Fruit fly (Drosophila melanogaster) whole organism, embryonic: ENCODE results near the gene cher.

ENCODE experiments used
- Bgb ChIP-seq: fragments of 200-800 bp; sonication (Bioruptor generic); IDR thresholded peaks from 2 replicates; pipeline ENCODE4 v1.3.6; 2022; ENCODE audit warnings: missing biosample characterization, missing genetic modification characterization; ENCODE audit not compliant: partially characterized antibody
- C15 ChIP-seq: fragments of 200-800 bp; sonication (Bioruptor generic); IDR thresholded peaks from 3 replicates; pipeline ENCODE4 v1.3.6; 2022; ENCODE audit warnings: missing biosample characterization, missing genetic modification characterization
- CG10147 ChIP-seq: fragments of 200-800 bp; sonication (Bioruptor generic); optimal IDR thresholded peaks from 2 replicates; lab custom pipeline; 2019; ENCODE audit warnings: missing biosample characterization, mild to moderate bottlenecking, missing genetic modification characterization, moderate library complexity
- CG1024 ChIP-seq: fragments of 200-800 bp; sonication (Bioruptor generic); IDR thresholded peaks from 2 replicates; pipeline ENCODE4 v1.3.6; 2022; ENCODE audit warnings: missing biosample characterization, missing genetic modification characterization
- CG1602 ChIP-seq: fragments of 200-800 bp; sonication (Bioruptor generic); optimal IDR thresholded peaks from 3 replicates; lab custom pipeline; 2016; ENCODE audit warnings: missing biosample characterization, missing genetic modification characterization
- CG1603 ChIP-seq: fragments of 200-800 bp; sonication (Bioruptor generic); optimal IDR thresholded peaks from 2 replicates; lab custom pipeline; 2019; ENCODE audit warnings: missing biosample characterization, mild to moderate bottlenecking, missing genetic modification characterization, moderate library complexity
- CG1647 ChIP-seq: fragments of 200-800 bp; sonication (Bioruptor generic); optimal IDR thresholded peaks from 3 replicates; lab custom pipeline; 2016; ENCODE audit warnings: missing biosample characterization, missing genetic modification characterization
- CG17361 ChIP-seq: fragments of 200-800 bp; sonication (Bioruptor generic); IDR thresholded peaks from 3 replicates; pipeline ENCODE4 v1.3.6; 2022; ENCODE audit warnings: missing biosample characterization, missing genetic modification characterization
- CG18011 ChIP-seq: fragments of 200-800 bp; sonication (Bioruptor generic); optimal IDR thresholded peaks from 2 replicates; lab custom pipeline; 2017; ENCODE audit warnings: missing biosample characterization, missing genetic modification characterization, mild to moderate bottlenecking, moderate library complexity, missing genotype
- CG18476 ChIP-seq: fragments of 200-800 bp; sonication (Bioruptor generic); optimal IDR thresholded peaks from 2 replicates; lab custom pipeline; 2016; ENCODE audit warnings: missing biosample characterization, mild to moderate bottlenecking, missing genetic modification characterization
- CG31388 ChIP-seq: fragments of 200-800 bp; sonication (Bioruptor generic); optimal IDR thresholded peaks from 2 replicates; lab custom pipeline; 2016; ENCODE audit warnings: missing biosample characterization, missing genetic modification characterization
- CG32532 ChIP-seq: fragments of 200-800 bp; sonication (Bioruptor generic); IDR thresholded peaks from 2 replicates; pipeline ENCODE4 v1.3.6; 2022; ENCODE audit warnings: missing biosample characterization, missing genetic modification characterization
- CG34224 ChIP-seq: fragments of 200-800 bp; sonication (Bioruptor generic); IDR thresholded peaks from 3 replicates; pipeline ENCODE4 v1.3.6; 2022; ENCODE audit warnings: missing biosample characterization, missing genetic modification characterization; ENCODE audit not compliant: partially characterized antibody
- CG4328 ChIP-seq: fragments of 200-800 bp; sonication (Bioruptor generic); optimal IDR thresholded peaks from 3 replicates; lab custom pipeline; 2017; ENCODE audit warnings: missing biosample characterization, missing genetic modification reagents, missing genetic modification characterization
- CG4730 ChIP-seq: fragments of 200-800 bp; sonication (Bioruptor generic); IDR thresholded peaks from 2 replicates; pipeline ENCODE4 v1.3.6; 2022; ENCODE audit warnings: missing biosample characterization, missing genetic modification characterization
- CG4820 ChIP-seq: fragments of 200-800 bp; sonication (Bioruptor generic); optimal IDR thresholded peaks from 3 replicates; lab custom pipeline; 2016; ENCODE audit warnings: missing biosample characterization, missing genetic modification characterization
- CG6683 ChIP-seq: fragments of 200-800 bp; sonication (Bioruptor generic); optimal IDR thresholded peaks from 2 replicates; lab custom pipeline; 2017; ENCODE audit warnings: missing biosample characterization, mild to moderate bottlenecking, missing genetic modification characterization, missing genetic modification reagents
- CG6854 ChIP-seq: fragments of 200-800 bp; sonication (Bioruptor generic); optimal IDR thresholded peaks from 3 replicates; lab custom pipeline; 2017; ENCODE audit warnings: missing biosample characterization, mild to moderate bottlenecking, missing genetic modification characterization
- CG7372 ChIP-seq: fragments of 200-800 bp; sonication (Bioruptor generic); IDR thresholded peaks from 2 replicates; pipeline ENCODE4 v1.3.6; 2022; ENCODE audit warnings: missing biosample characterization, missing genetic modification characterization
- CG7928 ChIP-seq: fragments of 200-800 bp; sonication (Bioruptor generic); optimal IDR thresholded peaks from 2 replicates; lab custom pipeline; 2017; ENCODE audit warnings: missing biosample characterization, mild to moderate bottlenecking, missing genetic modification characterization
- CG9797 ChIP-seq: fragments of 200-800 bp; sonication (Bioruptor generic); optimal IDR thresholded peaks from 3 replicates; lab custom pipeline; 2018; ENCODE audit warnings: missing biosample characterization, mild to moderate bottlenecking, missing genetic modification characterization
- Dbx ChIP-seq: fragments of 200-800 bp; sonication (Bioruptor generic); IDR thresholded peaks from 3 replicates; pipeline ENCODE4 v1.3.6; 2022; ENCODE audit warnings: missing biosample characterization, missing genetic modification characterization
- Doc2 ChIP-seq: fragments of 200-800 bp; sonication (Bioruptor generic); IDR thresholded peaks from 2 replicates; pipeline ENCODE4 v1.3.6; 2022; ENCODE audit warnings: missing biosample characterization, missing genetic modification characterization
- Fer2 ChIP-seq: fragments of 200-800 bp; sonication (Bioruptor generic); optimal IDR thresholded peaks from 2 replicates; lab custom pipeline; 2018; ENCODE audit warnings: missing biosample characterization, mild to moderate bottlenecking, missing genetic modification characterization, moderate library complexity
- Gsc ChIP-seq: fragments of 200-800 bp; sonication (Bioruptor generic); IDR thresholded peaks from 2 replicates; pipeline ENCODE4 v1.3.6; 2022; ENCODE audit warnings: missing biosample characterization, missing genetic modification characterization
- Lpt ChIP-seq: fragments of >200 bp; optimal IDR thresholded peaks from 2 replicates; lab custom pipeline; 2018; ENCODE audit warnings: missing biosample characterization, missing genetic modification characterization
- MTF-1 ChIP-seq: fragments of 200-800 bp; sonication (Bioruptor generic); optimal IDR thresholded peaks from 2 replicates; lab custom pipeline; 2018; ENCODE audit warnings: missing biosample characterization, mild to moderate bottlenecking, missing genetic modification characterization, borderline replicate concordance
- Mrtf ChIP-seq: fragments of 200-800 bp; sonication (Bioruptor generic); IDR thresholded peaks from 3 replicates; pipeline ENCODE4 v1.3.6; 2022; ENCODE audit warnings: missing biosample characterization, missing genetic modification characterization
- Nf-YA ChIP-seq: fragments of 200-800 bp; sonication (Bioruptor generic); IDR thresholded peaks from 2 replicates; pipeline ENCODE4 v1.3.6; 2022; ENCODE audit warnings: missing biosample characterization, missing genetic modification characterization
- Oaz ChIP-seq: fragments of 200-800 bp; sonication (Bioruptor generic); IDR thresholded peaks from 2 replicates; pipeline ENCODE4 v1.3.6; 2022; ENCODE audit warnings: missing biosample characterization, missing genetic modification characterization
- Vsx1 ChIP-seq: fragments of 200-800 bp; sonication (Bioruptor generic); optimal IDR thresholded peaks from 2 replicates; lab custom pipeline; 2017; ENCODE audit warnings: missing biosample characterization, mild to moderate bottlenecking, missing genetic modification characterization, missing genetic modification reagents
- al ChIP-seq: fragments of 200-800 bp; sonication (Bioruptor generic); IDR thresholded peaks from 2 replicates; pipeline ENCODE4 v1.3.6; 2022; ENCODE audit warnings: missing biosample characterization, missing genetic modification characterization
- az2 ChIP-seq: fragments of 200-800 bp; sonication (Bioruptor generic); optimal IDR thresholded peaks from 3 replicates; lab custom pipeline; 2016; ENCODE audit warnings: missing biosample characterization, missing genetic modification characterization
- bowl ChIP-seq: fragments of 200-800 bp; sonication (Bioruptor generic); IDR thresholded peaks from 2 replicates; pipeline ENCODE4 v1.3.6; 2022; ENCODE audit warnings: missing biosample characterization, missing genetic modification characterization
- cwo ChIP-seq: fragments of 200-800 bp; sonication (Bioruptor generic); optimal IDR thresholded peaks from 3 replicates; lab custom pipeline; 2017; ENCODE audit warnings: missing biosample characterization, missing genetic modification characterization, mild to moderate bottlenecking, moderate library complexity, missing genetic modification reagents
- fu2 ChIP-seq: fragments of 200-800 bp; sonication (Bioruptor generic); optimal IDR thresholded peaks from 2 replicates; lab custom pipeline; 2016; ENCODE audit warnings: missing biosample characterization, missing genetic modification characterization
- gcm2 ChIP-seq: fragments of 200-800 bp; sonication (Bioruptor generic); optimal IDR thresholded peaks from 2 replicates; lab custom pipeline; 2016; ENCODE audit warnings: missing biosample characterization, missing genetic modification characterization
- mirr ChIP-seq: fragments of 200-800 bp; sonication (Bioruptor generic); optimal IDR thresholded peaks from 3 replicates; lab custom pipeline; 2018; ENCODE audit warnings: missing biosample characterization, mild to moderate bottlenecking, missing genetic modification characterization
- nmo ChIP-seq: fragments of 200-800 bp; sonication (Bioruptor generic); optimal IDR thresholded peaks from 2 replicates; lab custom pipeline; 2018; ENCODE audit warnings: missing biosample characterization, mild to moderate bottlenecking, missing genetic modification characterization, moderate library complexity
- odd ChIP-seq: fragments of 200-800 bp; sonication (Bioruptor generic); optimal IDR thresholded peaks from 2 replicates; lab custom pipeline; 2017; ENCODE audit warnings: missing biosample characterization, mild to moderate bottlenecking, missing genetic modification characterization
- org-1 ChIP-seq: fragments of 200-800 bp; sonication (Bioruptor generic); optimal IDR thresholded peaks from 2 replicates; lab custom pipeline; 2017; ENCODE audit warnings: missing biosample characterization, missing genetic modification characterization
- pan ChIP-seq, 4 experiments: fragments of >200 bp in 3 of 4; fragments of 200-800 bp in 1 of 4; sonication (Bioruptor generic) in 1 of 4; optimal IDR thresholded peaks in 3 of 4; IDR thresholded peaks in 1 of 4; 2 replicates each; pipeline versions ENCODE4 v1.3.6 to Lab custom; 2017 to 2022; ENCODE audit warnings: missing biosample characterization in 2 of 4, missing genetic modification characterization in 2 of 4, mixed read lengths in 1 of 4
- peb ChIP-seq: fragments of 200-800 bp; sonication (Bioruptor generic); IDR thresholded peaks from 2 replicates; pipeline ENCODE4 v1.3.6; 2022; ENCODE audit warnings: missing biosample characterization, missing genetic modification characterization
- phol ChIP-seq: fragments of 200-800 bp; sonication (Bioruptor generic); optimal IDR thresholded peaks from 3 replicates; lab custom pipeline; 2018; ENCODE audit warnings: missing biosample characterization, mild to moderate bottlenecking, missing genetic modification characterization, moderate library complexity
- row ChIP-seq: fragments of 200-800 bp; sonication (Bioruptor generic); IDR thresholded peaks from 3 replicates; pipeline ENCODE4 v1.3.6; 2022; ENCODE audit warnings: missing biosample characterization, missing genetic modification characterization
- scrt ChIP-seq: fragments of 200-800 bp; sonication (Bioruptor generic); optimal IDR thresholded peaks from 2 replicates; lab custom pipeline; 2018; ENCODE audit warnings: missing biosample characterization, mild to moderate bottlenecking, missing genetic modification characterization, moderate library complexity
- sob ChIP-seq: fragments of 200-800 bp; sonication (Bioruptor generic); IDR thresholded peaks from 2 replicates; pipeline ENCODE4 v1.3.6; 2022; ENCODE audit warnings: missing biosample characterization, missing genetic modification characterization
- sug ChIP-seq: fragments of 200-800 bp; optimal IDR thresholded peaks from 2 replicates; lab custom pipeline; 2019; ENCODE audit warnings: missing biosample characterization, mild to moderate bottlenecking, missing genetic modification characterization, moderate library complexity
- trem ChIP-seq: fragments of 200-800 bp; optimal IDR thresholded peaks from 3 replicates; lab custom pipeline; 2019; ENCODE audit warnings: missing biosample characterization, mild to moderate bottlenecking, missing genetic modification characterization, moderate library complexity
- unpg ChIP-seq: fragments of 200-800 bp; sonication (Bioruptor generic); optimal IDR thresholded peaks from 3 replicates; lab custom pipeline; 2018; ENCODE audit warnings: missing biosample characterization, mild to moderate bottlenecking, missing genetic modification characterization, moderate library complexity
- zen2 ChIP-seq: fragments of 200-800 bp; sonication (Bioruptor generic); IDR thresholded peaks from 3 replicates; pipeline ENCODE4 v1.3.6; 2022; ENCODE audit warnings: missing biosample characterization, missing genetic modification characterization; ENCODE audit not compliant: partially characterized antibody

Gene cher

DNA sequence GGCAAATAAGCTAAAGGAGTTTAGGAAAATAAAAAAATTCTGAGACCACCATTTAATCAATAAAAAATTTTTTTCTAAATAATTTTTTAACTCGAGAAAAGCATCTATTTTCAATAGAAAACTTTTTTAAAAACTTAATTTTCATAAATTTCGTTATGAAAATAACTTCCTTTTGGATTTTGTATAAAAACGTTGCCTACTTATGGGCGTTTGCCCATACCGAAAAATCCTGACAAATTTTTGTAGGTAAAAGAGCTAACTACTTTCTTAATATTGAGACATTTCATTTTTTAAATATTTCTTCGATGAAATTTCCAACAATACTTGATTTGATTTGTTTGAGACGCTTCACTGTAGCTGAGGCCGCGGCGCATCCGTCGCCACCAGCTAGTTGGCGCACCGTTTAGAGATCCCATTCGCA is 64.9 kb downstream of the cher start (continued):
- TF ChIP-seq CG17361 (GFP tag; lab: Robert Waterston, UW) (peak; percentile 86), sug (tag; lab: Kevin White, UChicago) (no peak), CG4820 (peak; percentile 23), trem (tag; lab: Kevin White, UChicago) (peak; percentile 18), scrt (GFP tag; lab: Kevin White, UChicago) (peak; percentile 3), sob (GFP tag; lab: Robert Waterston, UW) (no peak), Lpt (no peak), CG1647 (GFP tag; lab: Kevin White, UChicago) (no peak), row (GFP tag; lab: Robert Waterston, UW) (peak; percentile 61), CG18011 (GFP tag; lab: Kevin White, UChicago) (no peak), Oaz (no peak), CG6854 (GFP tag; lab: Kevin White, UChicago) (no peak), CG10147 (GFP tag; lab: Kevin White, UChicago) (no peak), fu2 (GFP tag; lab: Kevin White, UChicago) (no peak), CG7928 (GFP tag; lab: Kevin White, UChicago) (no peak), Gsc (GFP tag; lab: Robert Waterston, UW) (no peak), zen2 (no peak), CG4730 (GFP tag; lab: Robert Waterston, UW) (no peak), CG7372 (GFP tag; lab: Robert Waterston, UW) (no peak), CG18476 (GFP tag; lab: Kevin White, UChicago) (peak; percentile 66), CG1024 (GFP tag; lab: Robert Waterston, UW) (no peak), C15 (GFP tag; lab: Robert Waterston, UW) (no peak), al (no peak), CG32532 (no peak), Dbx (GFP tag; lab: Robert Waterston, UW) (no peak), peb (no peak), Mrtf (no peak), odd (GFP tag; lab: Kevin White, UChicago) (peak; percentile 10), MTF-1 (GFP tag; lab: Kevin White, UChicago) (no peak), CG31388 (GFP tag; lab: Kevin White, UChicago) (no peak), CG9797 (GFP tag; lab: Kevin White, UChicago) (no peak), unpg (peak; percentile 12), Doc2 (GFP tag; lab: Robert Waterston, UW) (no peak), Vsx1 (GFP tag; lab: Kevin White, UChicago) (peak; percentile 24), CG6683 (no peak), bowl (GFP tag; lab: Robert Waterston, UW) (0 out of 2 replicates have a peak, but pooled peaks have one; percentile 27), mirr (GFP tag; lab: Kevin White, UChicago) (no peak), Bgb (GFP tag; lab: Robert Waterston, UW) (no peak), CG34224 (no peak), pan (optimal IDR thresholded peaks at IDR 0.05; lab: Kevin White, UChicago) (no peak), pan (GFP tag; optimal IDR thresholded peaks at IDR 0.05 in 1 of 2, IDR thresholded peaks at IDR 0.05 in 1 of 2) (no peak), Nf-YA (GFP tag; lab: Robert Waterston, UW) (no peak), cwo (no peak), org-1 (GFP tag; lab: Kevin White, UChicago) (peak; percentile 41), nmo (GFP tag; lab: Kevin White, UChicago) (peak; percentile 73), Fer2 (tag; lab: Kevin White, UChicago) (peak; percentile 14), phol (peak; percentile 66), CG1603 (tag; lab: Kevin White, UChicago) (no peak), gcm2 (GFP tag; lab: Kevin White, UChicago) (peak; percentile 48), CG1602 (peak; percentile 13), az2 (GFP tag; lab: Kevin White, UChicago) (peak; percentile 39), CG4328 (GFP tag; lab: Kevin White, UChicago) (no peak)
